Fruit fly (Drosophila melanogaster): ENCODE measurements around the gene Sk2.

Gene Sk2

DNA sequence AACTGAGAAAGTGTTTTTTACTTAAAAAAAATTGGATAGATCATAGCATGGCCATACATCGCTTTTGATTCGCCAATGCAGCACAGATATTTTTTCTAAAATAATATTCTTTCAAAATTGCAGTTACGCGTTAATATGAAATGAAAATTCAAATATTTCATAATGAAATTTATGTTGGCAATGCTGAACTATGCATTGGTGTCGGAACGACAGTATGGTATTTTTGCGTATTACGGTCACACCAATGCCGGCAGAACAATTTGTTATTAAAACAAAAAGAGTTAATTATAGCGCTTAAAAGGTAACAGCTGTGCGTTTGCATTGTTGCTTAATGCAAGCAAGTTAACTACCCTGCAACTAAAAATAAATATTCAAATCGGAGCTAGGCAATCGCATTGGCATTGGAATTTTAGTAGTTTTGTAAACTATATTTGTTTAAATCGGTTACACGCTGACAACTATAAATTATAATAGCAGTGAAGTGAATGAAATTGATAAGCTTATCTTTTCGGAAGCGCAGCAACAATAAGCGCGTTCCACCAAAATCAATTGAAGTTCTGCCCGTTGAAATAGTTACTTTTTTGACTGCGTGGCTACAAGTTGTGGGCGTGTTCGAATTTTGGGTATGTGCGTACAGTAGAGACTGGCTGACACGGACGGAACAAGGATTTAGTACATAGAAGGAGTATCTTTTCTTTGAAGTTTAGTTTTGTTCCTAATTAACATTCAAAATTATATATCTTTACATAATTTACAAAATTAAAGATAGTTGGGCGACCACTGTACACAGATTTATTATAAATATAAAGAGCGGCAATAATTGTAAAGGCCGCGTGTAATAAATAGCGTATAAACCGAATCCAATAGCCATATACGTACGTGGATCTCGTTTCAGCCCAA lies 4.5 kb upstream of the Sk2 start, which contains the start of gene Prx4:
Gene Prx4 (plus strand): TSS at position 210 of the 900 bp plus-strand sequence.
- TF ChIP-seq foxo (GFP tag; optimal IDR thresholded peaks at IDR 0.05), result peak in 1 of 2 experiments; percentile 85
- no peak for TF ChIP-seq usp (GFP tag; optimal IDR thresholded peaks at IDR 0.05)
- TF ChIP-seq Hr78 (GFP tag; optimal IDR thresholded peaks at IDR 0.05), result no peak
- peak; percentile 49 for TF ChIP-seq psq (GFP tag; optimal IDR thresholded peaks at IDR 0.05)
- peak; percentile 18 for TF ChIP-seq CG32264 (GFP tag; optimal IDR thresholded peaks at IDR 0.05)
- no peak for TF ChIP-seq dsf (GFP tag; optimal IDR thresholded peaks at IDR 0.05; ENCODE audit: borderline replicate concordance)
- peak; percentile 78 for TF ChIP-seq fru (GFP tag; optimal IDR thresholded peaks at IDR 0.05)
- TF ChIP-seq Sp1 (GFP tag; optimal IDR thresholded peaks at IDR 0.05), result peak; percentile 51
- peak; percentile 48 for TF ChIP-seq h (GFP tag; optimal IDR thresholded peaks at IDR 0.05)
- TF ChIP-seq dl (GFP tag; optimal IDR thresholded peaks at IDR 0.05; ENCODE audit: insufficient read depth in 1 of 2, partially characterized antibody in 2 of 2), result no peak
- peak; percentile 25 for TF ChIP-seq sv (GFP tag; optimal IDR thresholded peaks at IDR 0.05)
- peak; percentile 64 for TF ChIP-seq Hnf4 (GFP tag; optimal IDR thresholded peaks at IDR 0.05)
- peak; percentile 31 for TF ChIP-seq woc (GFP tag; optimal IDR thresholded peaks at IDR 0.05)
- peak; percentile 13 for TF ChIP-seq Jra (GFP tag; optimal IDR thresholded peaks at IDR 0.05)
- peak; percentile 64 for TF ChIP-seq rgr (GFP tag; optimal IDR thresholded peaks at IDR 0.05)
- peak; percentile 42 for TF ChIP-seq OdsH (GFP tag; optimal IDR thresholded peaks at IDR 0.05)
- TF ChIP-seq HLH106 (tag; optimal IDR thresholded peaks at IDR 0.05), result peak; percentile 57
- TF ChIP-seq Mio (GFP tag; optimal IDR thresholded peaks at IDR 0.05), result no peak
- TF ChIP-seq Rel (GFP tag; optimal IDR thresholded peaks at IDR 0.05), result no peak
- TF ChIP-seq Rel (tag; optimal IDR thresholded peaks at IDR 0.05), result no peak
- no peak for TF ChIP-seq CrebA (GFP tag; optimal IDR thresholded peaks at IDR 0.05; ENCODE audit: borderline replicate concordance)
- peak; percentile 29 for TF ChIP-seq dmrt93B (GFP tag; optimal IDR thresholded peaks at IDR 0.05)
- peak; percentile 70 for TF ChIP-seq br (GFP tag; optimal IDR thresholded peaks at IDR 0.05)
- TF ChIP-seq pan (optimal IDR thresholded peaks at IDR 0.05), result no peak
- no peak for TF ChIP-seq Abd-B (GFP tag; optimal IDR thresholded peaks at IDR 0.05)
- no peak for TF ChIP-seq Myc (optimal IDR thresholded peaks at IDR 0.05)
- TF ChIP-seq ey (GFP tag; optimal IDR thresholded peaks at IDR 0.05), result peak; percentile 49
- no peak for TF ChIP-seq Dfd (GFP tag; optimal IDR thresholded peaks at IDR 0.05)
- TF ChIP-seq N (GFP tag; optimal IDR thresholded peaks at IDR 0.05), result no peak
- TF ChIP-seq lola (GFP tag; optimal IDR thresholded peaks at IDR 0.05), result no peak
- TF ChIP-seq CG9705 (GFP tag; optimal IDR thresholded peaks at IDR 0.05), result no peak
- TF ChIP-seq Dif (GFP tag; optimal IDR thresholded peaks at IDR 0.05; ENCODE audit: partially characterized antibody), result no peak
- no peak for TF ChIP-seq sage (GFP tag; optimal IDR thresholded peaks at IDR 0.05)
- TF ChIP-seq Hr83 (GFP tag; optimal IDR thresholded peaks at IDR 0.05; ENCODE audit: poor library complexity, severe bottlenecking), result no peak

- TF ChIP-seq psq (GFP tag; optimal IDR thresholded peaks at IDR 0.05), result peak; percentile 81
- TF ChIP-seq ey (GFP tag; optimal IDR thresholded peaks at IDR 0.05), result peak; percentile 86
- peak; percentile 87 for TF ChIP-seq OdsH (GFP tag; optimal IDR thresholded peaks at IDR 0.05)
- no peak for TF ChIP-seq Dfd (GFP tag; optimal IDR thresholded peaks at IDR 0.05)
- no peak for TF ChIP-seq Hr78 (GFP tag; optimal IDR thresholded peaks at IDR 0.05)
- TF ChIP-seq foxo (GFP tag; optimal IDR thresholded peaks at IDR 0.05), result peak; percentile 74 to 86
- no peak for TF ChIP-seq tai (GFP tag; optimal IDR thresholded peaks at IDR 0.05)
- TF ChIP-seq N (GFP tag; optimal IDR thresholded peaks at IDR 0.05), result no peak
- TF ChIP-seq GATAd (GFP tag; optimal IDR thresholded peaks at IDR 0.05), result no peak
- peak; percentile 77 for TF ChIP-seq HLH106 (tag; optimal IDR thresholded peaks at IDR 0.05)
- no peak for TF ChIP-seq dl (GFP tag; optimal IDR thresholded peaks at IDR 0.05; ENCODE audit: insufficient read depth in 1 of 2, partially characterized antibody in 2 of 2)
- no peak for TF ChIP-seq pan (optimal IDR thresholded peaks at IDR 0.05)
- peak; percentile 5 for TF ChIP-seq Hr83 (GFP tag; optimal IDR thresholded peaks at IDR 0.05; ENCODE audit: poor library complexity, severe bottlenecking)
- TF ChIP-seq CrebA (GFP tag; optimal IDR thresholded peaks at IDR 0.05; ENCODE audit: borderline replicate concordance), result no peak
- peak; percentile 84 for TF ChIP-seq Sp1 (GFP tag; optimal IDR thresholded peaks at IDR 0.05)
- peak; percentile 70 for TF ChIP-seq Hnf4 (GFP tag; optimal IDR thresholded peaks at IDR 0.05)
- TF ChIP-seq CG9705 (GFP tag; optimal IDR thresholded peaks at IDR 0.05), result no peak
- TF ChIP-seq Vsx2 (GFP tag; optimal IDR thresholded peaks at IDR 0.05; ENCODE audit: partially characterized antibody), result no peak
- no peak for TF ChIP-seq Abd-B (GFP tag; optimal IDR thresholded peaks at IDR 0.05)
- no peak for TF ChIP-seq jim (GFP tag; optimal IDR thresholded peaks at IDR 0.05)
- TF ChIP-seq Myc (optimal IDR thresholded peaks at IDR 0.05), result no peak
- no peak for TF ChIP-seq sv (GFP tag; optimal IDR thresholded peaks at IDR 0.05)
- TF ChIP-seq Mio (GFP tag; optimal IDR thresholded peaks at IDR 0.05), result peak; percentile 5
- peak; percentile 76 for TF ChIP-seq woc (GFP tag; optimal IDR thresholded peaks at IDR 0.05)
- TF ChIP-seq Jra (GFP tag; optimal IDR thresholded peaks at IDR 0.05), result peak; percentile 1
- no peak for TF ChIP-seq lola (GFP tag; optimal IDR thresholded peaks at IDR 0.05)
- TF ChIP-seq fru (GFP tag; optimal IDR thresholded peaks at IDR 0.05), result peak; percentile 89
- peak; percentile 82 for TF ChIP-seq h (GFP tag; optimal IDR thresholded peaks at IDR 0.05)
- TF ChIP-seq Rel (GFP tag; optimal IDR thresholded peaks at IDR 0.05), result peak; percentile 76
- TF ChIP-seq Rel (tag; optimal IDR thresholded peaks at IDR 0.05), result no peak
- TF ChIP-seq dsf (GFP tag; optimal IDR thresholded peaks at IDR 0.05; ENCODE audit: borderline replicate concordance), result peak; percentile 34
- no peak for TF ChIP-seq usp (GFP tag; optimal IDR thresholded peaks at IDR 0.05)
- TF ChIP-seq dmrt93B (GFP tag; optimal IDR thresholded peaks at IDR 0.05), result peak; percentile 67
- TF ChIP-seq rgr (GFP tag; optimal IDR thresholded peaks at IDR 0.05), result peak; percentile 90
- TF ChIP-seq Dif (GFP tag; optimal IDR thresholded peaks at IDR 0.05; ENCODE audit: partially characterized antibody), result no peak
- peak; percentile 80 for TF ChIP-seq CG32264 (GFP tag; optimal IDR thresholded peaks at IDR 0.05)
- TF ChIP-seq sage (GFP tag; optimal IDR thresholded peaks at IDR 0.05), result peak; percentile 62
- TF ChIP-seq brk (GFP tag; optimal IDR thresholded peaks at IDR 0.05), result peak; percentile 66
- peak; percentile 84 for TF ChIP-seq br (GFP tag; optimal IDR thresholded peaks at IDR 0.05)
Observed at dm6 chr3L:3045256-3045743, 1.6 kb upstream of the Sk2 start.
